Worm (Caenorhabditis elegans) whole organism, late embryonic: Measurements from ENCODE around the gene zip-12.

Experiments
- K09A11.1 ChIP-seq: sonication (generic microtip); optimal IDR thresholded peaks from 2 replicates; lab custom pipeline; 2017; ENCODE audit warnings: antibody characterized with exemption, mild to moderate bottlenecking, missing genetic modification characterization, missing compliant biosample characterization; ENCODE audit not compliant: insufficient read depth
- ceh-14 ChIP-seq: sonication (generic microtip); optimal IDR thresholded peaks from 2 replicates; lab custom pipeline; 2016; ENCODE audit warnings: missing genotype, missing genetic modification characterization, missing compliant biosample characterization
- ceh-2 ChIP-seq: sonication (generic microtip); optimal IDR thresholded peaks from 2 replicates; lab custom pipeline; 2016; ENCODE audit warnings: missing genotype, missing genetic modification characterization, missing compliant biosample characterization
- ceh-31 ChIP-seq: sonication (generic microtip); optimal IDR thresholded peaks from 2 replicates; lab custom pipeline; 2016; ENCODE audit warnings: missing genetic modification characterization, missing compliant biosample characterization
- ceh-34 ChIP-seq: sonication (generic microtip); optimal IDR thresholded peaks from 2 replicates; lab custom pipeline; 2016; ENCODE audit warnings: mild to moderate bottlenecking, missing genetic modification characterization, missing compliant biosample characterization
- ceh-45 ChIP-seq: fragments of 200-800 bp; sonication (Bioruptor generic); IDR thresholded peaks from 2 replicates; pipeline ENCODE4 v1.3.6; 2022; ENCODE audit warnings: missing genetic modification reagents, missing genetic modification characterization, missing compliant biosample characterization
- ceh-9 ChIP-seq: sonication (generic microtip); optimal IDR thresholded peaks from 2 replicates; lab custom pipeline; 2016; ENCODE audit warnings: mild to moderate bottlenecking, missing genetic modification characterization, inconsistent platforms, missing compliant biosample characterization
- dve-1 ChIP-seq: sonication (generic microtip); optimal IDR thresholded peaks from 2 replicates; lab custom pipeline; 2017; ENCODE audit warnings: antibody characterized with exemption, mild to moderate bottlenecking, missing genetic modification characterization, missing compliant biosample characterization
- elt-2 ChIP-seq: sonication (generic microtip); optimal IDR thresholded peaks from 2 replicates; lab custom pipeline; 2016; ENCODE audit warnings: missing genetic modification reagents, missing genetic modification characterization, missing compliant biosample characterization
- elt-4 ChIP-seq: sonication (generic microtip); optimal IDR thresholded peaks from 2 replicates; lab custom pipeline; 2016; ENCODE audit warnings: missing genetic modification characterization, missing compliant biosample characterization
- eyg-1 ChIP-seq: sonication (generic microtip); optimal IDR thresholded peaks from 2 replicates; lab custom pipeline; 2016; ENCODE audit warnings: missing genotype, missing genetic modification characterization, missing compliant biosample characterization
- gmeb-2 ChIP-seq: sonication (generic microtip); optimal IDR thresholded peaks from 2 replicates; lab custom pipeline; 2016; ENCODE audit warnings: missing genetic modification characterization, inconsistent platforms, missing compliant biosample characterization
- hlh-13 ChIP-seq: fragments of 200-800 bp; sonication (Bioruptor generic); optimal IDR thresholded peaks from 2 replicates; lab custom pipeline; 2018; ENCODE audit warnings: mild to moderate bottlenecking, missing genetic modification characterization, missing compliant biosample characterization
- hlh-15 ChIP-seq: sonication (generic microtip); optimal IDR thresholded peaks from 2 replicates; lab custom pipeline; 2016; ENCODE audit warnings: missing genetic modification characterization, missing compliant biosample characterization
- hlh-30 ChIP-seq: sonication (generic microtip); optimal IDR thresholded peaks from 2 replicates; lab custom pipeline; 2017; ENCODE audit warnings: antibody characterized with exemption, missing genetic modification characterization, missing compliant biosample characterization; ENCODE audit not compliant: insufficient read depth
- hlh-6 ChIP-seq: sonication (generic microtip); optimal IDR thresholded peaks from 2 replicates; lab custom pipeline; 2016; ENCODE audit warnings: missing genotype, missing genetic modification characterization, missing compliant biosample characterization
- madf-2 ChIP-seq: sonication (generic microtip); optimal IDR thresholded peaks from 2 replicates; lab custom pipeline; 2017; ENCODE audit warnings: missing genetic modification characterization, missing compliant biosample characterization
- mec-3 ChIP-seq: sonication (generic microtip); optimal IDR thresholded peaks from 2 replicates; lab custom pipeline; 2016; ENCODE audit warnings: borderline replicate concordance, missing genetic modification characterization, missing compliant biosample characterization
- nfya-1 ChIP-seq: sonication (generic microtip); optimal IDR thresholded peaks from 2 replicates; lab custom pipeline; 2017; ENCODE audit warnings: missing genetic modification characterization, mild to moderate bottlenecking, missing compliant biosample characterization, antibody characterized with exemption, moderate library complexity
- nhr-232 ChIP-seq: sonication (generic microtip); optimal IDR thresholded peaks from 2 replicates; lab custom pipeline; 2016; ENCODE audit warnings: missing genetic modification characterization, missing compliant biosample characterization
- npax-4 ChIP-seq: sonication (generic microtip); optimal IDR thresholded peaks from 2 replicates; lab custom pipeline; 2016; ENCODE audit warnings: missing genetic modification characterization, missing compliant biosample characterization
- pha-4 ChIP-seq: fragments of 150-350 bp; optimal IDR thresholded peaks from 2 replicates; lab custom pipeline; 2018; ENCODE audit warnings: missing biosample characterization, missing genetic modification reagents, missing genetic modification characterization
- ref-2 ChIP-seq: sonication (generic microtip); optimal IDR thresholded peaks from 2 replicates; lab custom pipeline; 2016; ENCODE audit warnings: missing genetic modification characterization, missing compliant biosample characterization
- rnt-1 ChIP-seq: sonication (generic microtip); optimal IDR thresholded peaks from 2 replicates; lab custom pipeline; 2016; ENCODE audit warnings: missing genetic modification characterization, missing compliant biosample characterization
- sdc-2 ChIP-seq: sonication (generic microtip); optimal IDR thresholded peaks from 2 replicates; lab custom pipeline; 2016; ENCODE audit warnings: missing genotype, missing genetic modification characterization, missing compliant biosample characterization
- syd-9 ChIP-seq: sonication (generic microtip); optimal IDR thresholded peaks from 2 replicates; lab custom pipeline; 2016; ENCODE audit warnings: mild to moderate bottlenecking, missing genetic modification characterization, moderate library complexity, missing compliant biosample characterization
- tbx-2 ChIP-seq: sonication (generic microtip); optimal IDR thresholded peaks from 2 replicates; lab custom pipeline; 2016; ENCODE audit warnings: missing genetic modification characterization, missing compliant biosample characterization
- tbx-7 ChIP-seq: sonication (generic microtip); optimal IDR thresholded peaks from 2 replicates; lab custom pipeline; 2016; ENCODE audit warnings: missing genotype, missing genetic modification characterization, missing compliant biosample characterization
- unc-3 ChIP-seq, 2 experiments: fragments of 200-800 bp in 1 of 2; sonication (Bioruptor generic) in 1 of 2; sonication (generic microtip) in 1 of 2; conservative IDR thresholded peaks in 1 of 2; optimal IDR thresholded peaks in 1 of 2; 2 replicates each; pipeline versions ENCODE4 v1.3.6 to Lab custom; 2016 to 2022; ENCODE audit warnings: missing compliant biosample characterization in 2 of 2, missing genetic modification characterization in 2 of 2, missing genetic modification reagents in 1 of 2
- unc-42 ChIP-seq: sonication (generic microtip); optimal IDR thresholded peaks from 2 replicates; lab custom pipeline; 2016; ENCODE audit warnings: missing genotype, missing genetic modification characterization, missing compliant biosample characterization
- unc-55 ChIP-seq: sonication (generic microtip); optimal IDR thresholded peaks from 2 replicates; lab custom pipeline; 2017; ENCODE audit warnings: missing biosample characterization, missing genetic modification reagents, missing genetic modification characterization
- zip-5 ChIP-seq: sonication (generic microtip); optimal IDR thresholded peaks from 2 replicates; lab custom pipeline; 2016; ENCODE audit warnings: missing genetic modification characterization, missing compliant biosample characterization

The zip-12 gene

DNA sequence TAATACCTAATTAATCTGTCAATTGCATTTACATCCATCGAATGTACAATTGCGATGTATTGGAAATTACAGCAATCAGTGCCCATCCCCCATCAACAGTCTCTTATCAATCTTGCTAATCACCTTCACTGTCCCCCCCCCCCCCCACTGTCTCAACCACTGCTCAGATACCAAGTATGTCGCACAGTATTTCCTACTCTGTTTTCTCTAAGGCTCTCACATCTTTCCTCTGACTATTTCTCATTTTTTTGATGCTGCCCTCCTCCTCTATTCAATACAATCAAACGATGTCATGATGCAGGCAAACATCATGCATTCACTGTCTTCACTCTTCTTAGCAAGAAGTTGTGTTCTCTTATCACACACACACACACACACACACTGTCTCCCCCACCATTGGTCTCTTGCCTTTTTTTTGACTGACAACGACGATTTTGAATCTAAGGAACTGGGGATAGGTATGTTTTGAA, at the start of gene zip-12, which contains the start of gene Y75B8A.63:
zip-12 (plus strand) TSS at position 387 of the 470 bp plus-strand sequence.
Y75B8A.63 (plus strand) TSS at position 420 of the 470 bp plus-strand sequence.
- no peak for TF ChIP-seq unc-3 (GFP tag; conservative IDR thresholded peaks at IDR 0.05; lab: Robert Waterston, UW)
- TF ChIP-seq unc-3 (tag; optimal IDR thresholded peaks at IDR 0.05; lab: Kevin White, UChicago) = no peak
- no peak for TF ChIP-seq sdc-2 (tag; lab: Kevin White, UChicago)
- no peak for TF ChIP-seq eyg-1 (tag; lab: Kevin White, UChicago)
- TF ChIP-seq ceh-31 (tag; lab: Kevin White, UChicago) = no peak
- TF ChIP-seq elt-2 (tag; lab: Kevin White, UChicago) = peak; percentile 73
- TF ChIP-seq K09A11.1 (tag; lab: Kevin White, UChicago) = no peak
- no peak for TF ChIP-seq hlh-30 (tag; lab: Kevin White, UChicago)
- TF ChIP-seq, all 69 proteins: peak for 1

DNA sequence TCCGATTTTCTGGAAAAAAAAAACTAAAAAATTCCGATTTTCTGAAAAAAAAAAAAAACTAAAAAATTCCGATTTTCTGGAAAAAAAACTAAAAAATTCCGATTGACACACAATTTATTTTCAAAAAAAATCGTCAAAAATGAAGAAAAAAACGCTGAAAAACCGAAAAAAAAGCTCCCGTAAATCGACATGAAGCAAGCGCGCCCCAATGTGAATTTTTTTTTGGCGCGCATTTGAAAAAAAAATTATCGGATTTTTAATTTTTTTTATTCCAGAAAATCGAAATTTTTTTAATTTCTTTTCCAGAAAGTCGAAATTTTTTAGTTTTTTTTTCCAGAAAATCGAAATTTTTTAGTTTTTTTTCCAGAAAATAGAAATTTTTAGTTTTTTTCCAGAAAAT, 48.9 kb upstream of the zip-12 start:
- no peak for TF ChIP-seq eyg-1 (tag; lab: Kevin White, UChicago)
- TF ChIP-seq nhr-232 (tag; lab: Kevin White, UChicago) = no peak
- TF ChIP-seq sdc-2 (tag; lab: Kevin White, UChicago) = no peak
- no peak for TF ChIP-seq gmeb-2 (tag; lab: Kevin White, UChicago)
- no peak for TF ChIP-seq elt-4
- TF ChIP-seq syd-9 = no peak
- no peak for TF ChIP-seq unc-55 (GFP tag; lab: Kevin White, UChicago)
- TF ChIP-seq tbx-7 (tag; lab: Kevin White, UChicago) = no peak
- TF ChIP-seq pha-4 (tag; lab: Kevin White, UChicago) = no peak
- no peak for TF ChIP-seq zip-5 (tag; lab: Kevin White, UChicago)
- no peak for TF ChIP-seq mec-3 (tag; lab: Kevin White, UChicago)
- TF ChIP-seq ceh-14 (tag; lab: Kevin White, UChicago) = no peak
- TF ChIP-seq unc-42 (tag; lab: Kevin White, UChicago) = no peak
- TF ChIP-seq nfya-1 = no peak
- no peak for TF ChIP-seq ceh-2 (tag; lab: Kevin White, UChicago)
- TF ChIP-seq ceh-34 (tag; lab: Kevin White, UChicago) = no peak

DNA sequence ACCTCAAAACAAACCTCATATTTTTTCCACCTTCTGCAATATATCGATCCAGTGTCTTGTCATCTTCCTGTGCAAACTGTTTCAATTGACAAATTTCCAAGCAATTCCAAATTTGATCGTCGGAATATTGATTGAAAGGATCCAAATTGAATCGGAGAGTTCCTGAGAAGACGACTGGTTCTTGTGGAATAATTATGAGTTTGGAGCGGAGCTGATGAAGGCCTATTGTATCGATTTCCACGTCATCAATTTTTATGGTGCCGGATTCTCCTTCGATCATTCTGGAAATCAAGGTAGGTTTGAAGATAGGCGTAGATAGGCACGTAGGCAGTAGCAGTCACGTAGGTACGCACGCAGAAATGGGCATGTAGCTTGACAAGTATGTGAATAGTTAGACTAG, 43.6 kb upstream of the zip-12 start:
- TF ChIP-seq dve-1 (no peak), elt-4 (no peak), ref-2 (no peak), K09A11.1 (tag; lab: Kevin White, UChicago) (no peak), npax-4 (tag; lab: Kevin White, UChicago) (no peak), ceh-45 (no peak), unc-55 (GFP tag; lab: Kevin White, UChicago) (no peak)
- TF ChIP-seq, all 69 proteins: peak for 0

DNA sequence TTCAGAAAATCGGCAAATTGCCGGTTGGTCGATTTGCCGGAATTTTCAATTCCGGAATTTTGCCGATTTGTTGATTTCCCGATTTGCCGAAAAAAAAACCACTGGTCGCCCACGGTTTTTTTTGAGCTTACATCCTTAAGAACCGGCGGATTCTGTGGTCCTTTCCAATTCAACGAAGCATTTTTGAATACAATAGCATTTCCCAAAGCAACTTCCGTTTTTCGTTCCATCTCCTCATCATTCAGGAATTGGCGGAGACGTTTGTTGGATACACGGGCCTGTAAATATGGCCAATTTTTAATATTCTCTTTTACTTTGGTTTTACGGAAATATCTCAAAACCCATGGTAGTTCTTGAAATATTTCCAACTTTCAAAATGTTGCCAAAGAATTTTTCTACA, 35.2 kb upstream of the zip-12 start:
- no peak for TF ChIP-seq unc-55 (GFP tag; lab: Kevin White, UChicago)
- no peak for TF ChIP-seq ceh-34 (tag; lab: Kevin White, UChicago)
- TF ChIP-seq tbx-2 (tag; lab: Kevin White, UChicago) = no peak
- no peak for TF ChIP-seq hlh-13 (GFP tag; lab: Kevin White, UChicago)

DNA sequence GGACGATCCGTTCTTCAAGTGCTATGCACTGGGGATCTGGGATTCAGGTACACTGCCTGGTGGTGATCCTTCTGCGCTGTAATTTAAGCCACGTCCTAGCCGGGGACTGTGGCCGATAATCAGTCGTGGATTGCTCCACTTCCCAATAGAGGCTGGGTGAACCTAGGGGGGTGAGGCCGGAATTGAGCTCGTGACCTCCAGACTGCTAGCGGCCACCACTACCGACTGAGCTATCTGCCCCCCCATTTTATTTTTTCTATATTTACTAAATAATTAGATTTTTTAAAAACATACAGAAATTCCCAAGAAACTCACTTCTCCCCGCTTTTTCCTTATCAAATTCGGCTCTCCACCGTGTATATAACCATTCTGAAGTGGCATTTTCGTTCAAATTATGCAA, 30.4 kb upstream of the zip-12 start:
- no peak for TF ChIP-seq ceh-9 (tag; lab: Kevin White, UChicago)
- no peak for TF ChIP-seq dve-1
- no peak for TF ChIP-seq ceh-2 (tag; lab: Kevin White, UChicago)
- no peak for TF ChIP-seq rnt-1 (tag; lab: Kevin White, UChicago)
- TF ChIP-seq madf-2 (tag; lab: Kevin White, UChicago) = no peak
- no peak for TF ChIP-seq hlh-15 (tag; lab: Kevin White, UChicago)
- no peak for TF ChIP-seq hlh-30 (tag; lab: Kevin White, UChicago)
- no peak for TF ChIP-seq hlh-6 (tag; lab: Kevin White, UChicago)
- no peak for TF ChIP-seq sdc-2 (tag; lab: Kevin White, UChicago)
